Fruit fly (Drosophila melanogaster) whole organism, pupa: ENCODE results near the gene CG15283.

Experiments
- CG10348 ChIP-seq: fragments of 200-800 bp; sonication (Bioruptor generic); IDR thresholded peaks from 2 replicates; pipeline ENCODE4 v1.3.6; 2022; ENCODE audit warnings: missing biosample characterization, missing genetic modification characterization
- CG12605 ChIP-seq: fragments of 200-800 bp; sonication (Bioruptor generic); IDR thresholded peaks from 2 replicates; pipeline ENCODE4 v1.3.6; 2022; ENCODE audit warnings: missing biosample characterization, missing genetic modification characterization
- CG13204 ChIP-seq: fragments of 200-800 bp; sonication (Bioruptor generic); optimal IDR thresholded peaks from 2 replicates; lab custom pipeline; 2018; ENCODE audit warnings: missing biosample characterization, mild to moderate bottlenecking, missing genetic modification characterization, moderate library complexity
- CG14655 ChIP-seq: fragments of 200-800 bp; sonication (Bioruptor generic); optimal IDR thresholded peaks from 3 replicates; lab custom pipeline; 2017; ENCODE audit warnings: mild to moderate bottlenecking, missing biosample characterization, missing genetic modification reagents, missing genetic modification characterization
- CG15710 ChIP-seq: fragments of 200-800 bp; sonication (Bioruptor generic); optimal IDR thresholded peaks from 2 replicates; lab custom pipeline; 2018; ENCODE audit warnings: missing biosample characterization, mild to moderate bottlenecking, missing genetic modification characterization, moderate library complexity
- CG17806 ChIP-seq: fragments of 200-800 bp; sonication (Bioruptor generic); optimal IDR thresholded peaks from 2 replicates; lab custom pipeline; 2018; ENCODE audit warnings: missing biosample characterization, mild to moderate bottlenecking, missing genetic modification characterization, moderate library complexity
- CG32121 ChIP-seq: fragments of 200-800 bp; sonication (Bioruptor generic); IDR thresholded peaks from 2 replicates; pipeline ENCODE4 v1.3.6; 2022; ENCODE audit warnings: missing biosample characterization, missing genetic modification characterization
- CG34367 ChIP-seq: fragments of 200-800 bp; sonication (Bioruptor generic); optimal IDR thresholded peaks from 2 replicates; lab custom pipeline; 2018; ENCODE audit warnings: missing biosample characterization, mild to moderate bottlenecking, missing genetic modification characterization
- CG4496 ChIP-seq: fragments of 200-800 bp; sonication (Bioruptor generic); IDR thresholded peaks from 3 replicates; pipeline ENCODE4 v1.3.6; 2022; ENCODE audit warnings: missing biosample characterization, missing genetic modification characterization
- CG8159 ChIP-seq: fragments of 200-800 bp; sonication (Bioruptor generic); optimal IDR thresholded peaks from 3 replicates; lab custom pipeline; 2018; ENCODE audit warnings: missing biosample characterization, mild to moderate bottlenecking, missing genetic modification characterization, moderate library complexity
- CG8301 ChIP-seq: fragments of 200-800 bp; sonication (Bioruptor generic); optimal IDR thresholded peaks from 2 replicates; lab custom pipeline; 2018; ENCODE audit warnings: missing biosample characterization, mild to moderate bottlenecking, missing genetic modification characterization
- CG9948 ChIP-seq: fragments of 200-800 bp; sonication (Bioruptor generic); optimal IDR thresholded peaks from 2 replicates; lab custom pipeline; 2018; ENCODE audit warnings: missing biosample characterization, mild to moderate bottlenecking, missing genetic modification characterization, moderate library complexity
- D1 ChIP-seq: fragments of 200-800 bp; sonication (Bioruptor generic); optimal IDR thresholded peaks from 2 replicates; lab custom pipeline; 2018; ENCODE audit warnings: missing biosample characterization, mild to moderate bottlenecking, missing genetic modification characterization, moderate library complexity
- EcR ChIP-seq: fragments of 200-800 bp; sonication (Bioruptor generic); optimal IDR thresholded peaks from 3 replicates; lab custom pipeline; 2019; ENCODE audit warnings: missing biosample characterization, missing genetic modification characterization, mild to moderate bottlenecking, moderate library complexity, missing genetic modification reagents
- Ets98B ChIP-seq: fragments of 200-800 bp; sonication (Bioruptor generic); IDR thresholded peaks from 2 replicates; pipeline ENCODE4 v1.3.6; 2022; ENCODE audit warnings: missing biosample characterization, missing genetic modification characterization
- Pif1A ChIP-seq: fragments of 200-800 bp; sonication (Bioruptor generic); optimal IDR thresholded peaks from 3 replicates; lab custom pipeline; 2016; ENCODE audit warnings: missing biosample characterization, missing genetic modification characterization
- Pif1B ChIP-seq: fragments of 200-800 bp; sonication (Bioruptor generic); optimal IDR thresholded peaks from 3 replicates; lab custom pipeline; 2016; ENCODE audit warnings: missing biosample characterization, missing genetic modification characterization
- Snoo ChIP-seq: fragments of 200-800 bp; sonication (Bioruptor generic); optimal IDR thresholded peaks from 3 replicates; lab custom pipeline; 2017; ENCODE audit warnings: missing biosample characterization, mild to moderate bottlenecking, missing genetic modification characterization, inconsistent platforms
- fd96Ca ChIP-seq: fragments of 200-800 bp; sonication (Bioruptor generic); IDR thresholded peaks from 3 replicates; pipeline ENCODE4 v1.3.6; 2022; ENCODE audit warnings: missing biosample characterization, missing genetic modification characterization
- gl ChIP-seq: fragments of 200-800 bp; sonication (Bioruptor generic); optimal IDR thresholded peaks from 2 replicates; lab custom pipeline; 2018; ENCODE audit warnings: missing biosample characterization, mild to moderate bottlenecking, missing genetic modification characterization
- rn ChIP-seq: fragments of 200-800 bp; sonication (Bioruptor generic); IDR thresholded peaks from 2 replicates; pipeline ENCODE4 v1.3.6; 2022; ENCODE audit warnings: missing biosample characterization, missing genetic modification characterization

Gene CG15283

dm6 chr2L:14496892-14497291 is 46.2 kb upstream of the CG15283 start:
- no peak for TF ChIP-seq EcR (GFP tag; lab: Kevin White, UChicago)
- no peak for TF ChIP-seq rn (GFP tag; lab: Robert Waterston, UW)
- no peak for TF ChIP-seq CG12605 (GFP tag; lab: Robert Waterston, UW)

dm6 chr2L:14496348-14496747 is 45.6 kb upstream of the CG15283 start:
- TF ChIP-seq CG32121 (GFP tag; lab: Robert Waterston, UW): no peak

DNA sequence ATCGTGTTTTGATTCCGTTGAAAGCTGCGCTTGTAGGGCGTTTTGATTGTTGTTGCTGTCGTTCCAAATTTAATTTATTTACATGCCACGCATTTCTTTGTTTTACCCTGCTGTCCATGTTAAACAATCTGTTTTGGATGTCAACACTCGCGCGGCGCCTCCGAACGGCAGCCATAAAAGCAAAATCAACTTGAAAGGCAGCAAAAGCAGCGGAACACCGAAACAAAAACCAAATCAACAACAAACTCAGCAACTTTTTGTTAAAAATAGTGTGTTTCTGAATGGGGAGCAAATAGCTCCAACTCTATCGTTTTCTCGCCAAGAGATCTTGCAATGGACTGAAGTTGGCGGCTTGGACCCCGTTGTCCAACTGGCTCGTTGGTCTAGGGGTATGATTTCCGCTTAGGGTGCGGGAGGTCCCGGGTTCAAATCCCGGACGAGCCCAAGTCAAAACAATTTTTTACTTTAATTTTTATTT is 44.8 kb upstream of the CG15283 start:
- TF ChIP-seq CG14655 (GFP tag; lab: Kevin White, UChicago) (no peak), Snoo (tag; lab: Kevin White, UChicago) (no peak), CG8301 (tag; lab: Kevin White, UChicago) (no peak), Ets98B (GFP tag; lab: Robert Waterston, UW) (peak; percentile 29; the same call in 1 of the 2 replicates), CG13204 (GFP tag; lab: Kevin White, UChicago) (no peak), CG12605 (GFP tag; lab: Robert Waterston, UW) (peak; percentile 63), D1 (tag; lab: Kevin White, UChicago) (no peak), EcR (GFP tag; lab: Kevin White, UChicago) (no peak), fd96Ca (GFP tag; lab: Robert Waterston, UW) (no peak), CG4496 (peak; percentile 56; the same call in 2 of the 3 replicates)

DNA sequence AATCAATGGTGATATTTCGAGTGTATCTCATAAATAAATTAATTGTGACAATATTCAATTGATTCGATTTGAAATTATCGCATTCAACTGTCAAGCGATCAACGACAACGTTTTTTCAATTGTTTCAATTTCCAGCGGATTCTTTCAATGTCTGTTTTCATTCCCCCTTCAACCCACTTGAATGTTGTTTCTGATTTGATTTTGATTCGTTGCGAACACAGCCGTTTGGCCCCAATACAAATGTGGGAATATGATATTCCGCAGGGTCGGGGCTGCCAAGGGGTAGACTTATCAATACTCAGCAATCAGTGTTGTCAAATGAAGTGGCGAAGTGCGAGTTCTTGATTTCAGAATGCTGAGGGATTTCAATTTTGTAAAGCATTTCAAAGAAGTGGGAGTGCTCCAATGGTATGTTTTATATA is 44.2 kb upstream of the CG15283 start:
- no peak for TF ChIP-seq Snoo (tag; lab: Kevin White, UChicago)
- TF ChIP-seq Pif1A (GFP tag; lab: Kevin White, UChicago): no peak
- no peak for TF ChIP-seq CG32121 (GFP tag; lab: Robert Waterston, UW)
- TF ChIP-seq CG13204 (GFP tag; lab: Kevin White, UChicago): no peak
- TF ChIP-seq CG14655 (GFP tag; lab: Kevin White, UChicago): no peak
- TF ChIP-seq gl: no peak
- no peak for TF ChIP-seq Pif1B
- TF ChIP-seq CG10348 (GFP tag; lab: Robert Waterston, UW): no peak
- no peak for TF ChIP-seq EcR (GFP tag; lab: Kevin White, UChicago)
- no peak for TF ChIP-seq rn (GFP tag; lab: Robert Waterston, UW)
- TF ChIP-seq CG17806 (tag; lab: Kevin White, UChicago): no peak
- TF ChIP-seq CG8301 (tag; lab: Kevin White, UChicago): no peak
- TF ChIP-seq fd96Ca (GFP tag; lab: Robert Waterston, UW): no peak
- no peak for TF ChIP-seq CG34367
- TF ChIP-seq CG8159 (tag; lab: Kevin White, UChicago): no peak
- no peak for TF ChIP-seq CG12605 (GFP tag; lab: Robert Waterston, UW)
- TF ChIP-seq D1 (tag; lab: Kevin White, UChicago): no peak
- TF ChIP-seq Ets98B (GFP tag; lab: Robert Waterston, UW): no peak
- no peak for TF ChIP-seq CG4496
- TF ChIP-seq CG15710 (tag; lab: Kevin White, UChicago): no peak
- TF ChIP-seq, all 21 proteins: peak for 0

DNA sequence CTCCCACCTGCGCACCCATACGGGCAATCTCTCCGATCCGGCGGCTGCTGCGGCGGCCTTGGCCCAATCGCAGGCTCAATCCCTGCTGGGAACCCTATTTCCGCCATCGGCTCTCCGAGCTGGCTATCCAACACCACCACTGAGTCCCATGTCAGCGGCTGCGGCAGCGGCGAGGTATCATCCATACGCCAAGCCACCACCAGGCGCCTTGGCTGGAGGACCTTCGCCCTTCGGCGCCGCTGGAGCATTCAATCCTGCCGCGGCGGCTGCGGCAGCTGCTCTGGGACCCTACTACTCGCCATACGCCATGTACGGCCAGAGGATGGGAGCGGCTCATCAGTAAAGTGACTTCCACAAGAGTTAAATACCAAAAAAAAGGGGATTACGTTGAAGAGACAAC is 42.1 kb upstream of the CG15283 start:
- TF ChIP-seq CG13204 (GFP tag; lab: Kevin White, UChicago) (no peak), CG17806 (tag; lab: Kevin White, UChicago) (no peak), Pif1A (GFP tag; lab: Kevin White, UChicago) (no peak), CG14655 (GFP tag; lab: Kevin White, UChicago) (no peak), CG10348 (GFP tag; lab: Robert Waterston, UW) (no peak), Snoo (tag; lab: Kevin White, UChicago) (no peak), CG9948 (no peak), rn (GFP tag; lab: Robert Waterston, UW) (no peak)
- TF ChIP-seq, all 21 proteins: peak for 0

DNA sequence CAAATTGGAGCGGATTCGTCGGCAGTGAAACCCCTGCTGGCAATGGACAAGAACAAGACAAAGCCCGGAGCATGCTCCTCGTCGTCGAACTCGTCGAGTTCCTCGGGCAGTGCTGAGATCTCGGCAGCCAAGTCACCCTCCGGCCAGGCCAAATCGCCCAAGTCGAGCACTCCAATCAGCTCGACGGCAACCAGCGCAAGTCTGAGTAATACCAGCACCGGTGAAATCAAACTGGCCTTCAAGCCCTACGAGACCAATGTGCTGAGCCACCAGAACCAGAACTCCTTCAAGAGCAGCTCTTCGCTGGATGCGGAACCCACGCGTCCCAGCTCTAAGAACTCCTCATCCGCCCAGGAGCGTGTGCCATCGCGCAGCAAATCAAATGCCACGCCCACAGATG is 41.0 kb upstream of the CG15283 start:
- TF ChIP-seq fd96Ca (GFP tag; lab: Robert Waterston, UW) (no peak), gl (no peak), CG10348 (GFP tag; lab: Robert Waterston, UW) (no peak), Pif1B (no peak), CG32121 (GFP tag; lab: Robert Waterston, UW) (no peak), rn (GFP tag; lab: Robert Waterston, UW) (no peak), Ets98B (GFP tag; lab: Robert Waterston, UW) (no peak), CG4496 (no peak), CG15710 (tag; lab: Kevin White, UChicago) (no peak), EcR (GFP tag; lab: Kevin White, UChicago) (no peak), CG13204 (GFP tag; lab: Kevin White, UChicago) (no peak), CG14655 (GFP tag; lab: Kevin White, UChicago) (no peak), CG12605 (GFP tag; lab: Robert Waterston, UW) (no peak), D1 (tag; lab: Kevin White, UChicago) (no peak), Pif1A (GFP tag; lab: Kevin White, UChicago) (no peak), CG17806 (tag; lab: Kevin White, UChicago) (no peak), CG9948 (no peak), CG34367 (no peak), CG8301 (tag; lab: Kevin White, UChicago) (no peak), Snoo (tag; lab: Kevin White, UChicago) (no peak)
- TF ChIP-seq, all 21 proteins: peak for 0
